Worm (Caenorhabditis elegans) whole organism, late embryonic: Measurements from ENCODE around the gene pqn-63.

ENCODE experiments used
- ama-1 ChIP-seq: fragments of 150-350 bp; optimal IDR thresholded peaks from 2 replicates; lab custom pipeline; 2014
- ceh-31 ChIP-seq: sonication (generic microtip); optimal IDR thresholded peaks from 2 replicates; lab custom pipeline; 2016; ENCODE audit warnings: missing genetic modification characterization, missing compliant biosample characterization
- elt-2 ChIP-seq: sonication (generic microtip); optimal IDR thresholded peaks from 2 replicates; lab custom pipeline; 2016; ENCODE audit warnings: missing genetic modification reagents, missing genetic modification characterization, missing compliant biosample characterization
- hlh-30 ChIP-seq: sonication (generic microtip); optimal IDR thresholded peaks from 2 replicates; lab custom pipeline; 2017; ENCODE audit warnings: antibody characterized with exemption, missing genetic modification characterization, missing compliant biosample characterization; ENCODE audit not compliant: insufficient read depth
- hlh-8 ChIP-seq: sonication (generic microtip); optimal IDR thresholded peaks from 2 replicates; lab custom pipeline; 2016; ENCODE audit warnings: missing genotype, missing genetic modification characterization, missing compliant biosample characterization
- nhr-11 ChIP-seq: fragments of 150-350 bp; optimal IDR thresholded peaks from 2 replicates; lab custom pipeline; 2014; ENCODE audit warnings: missing biosample characterization, missing genetic modification characterization
- npax-4 ChIP-seq: sonication (generic microtip); optimal IDR thresholded peaks from 2 replicates; lab custom pipeline; 2016; ENCODE audit warnings: missing genetic modification characterization, missing compliant biosample characterization
- pat-9 ChIP-seq: fragments of 200-800 bp; sonication (Bioruptor generic); optimal IDR thresholded peaks from 2 replicates; lab custom pipeline; 2018; ENCODE audit warnings: mild to moderate bottlenecking, missing genetic modification characterization, moderate library complexity, missing compliant biosample characterization
- pqm-1 ChIP-seq: sonication (generic microtip); optimal IDR thresholded peaks from 2 replicates; lab custom pipeline; 2016; ENCODE audit warnings: missing genetic modification characterization, missing compliant biosample characterization
- zip-5 ChIP-seq: sonication (generic microtip); optimal IDR thresholded peaks from 2 replicates; lab custom pipeline; 2016; ENCODE audit warnings: missing genetic modification characterization, missing compliant biosample characterization

- TF ChIP-seq ceh-31 (tag; lab: Kevin White, UChicago) = no peak
- TF ChIP-seq elt-2 (tag; lab: Kevin White, UChicago) = no peak
- TF ChIP-seq zip-5 = no peak
- TF ChIP-seq ama-1 (lab: Kevin White, UChicago) = no peak
- TF ChIP-seq pat-9 (tag; lab: Kevin White, UChicago) = no peak
- no peak for TF ChIP-seq hlh-30 (tag; lab: Kevin White, UChicago)
- TF ChIP-seq npax-4 = no peak
- TF ChIP-seq nhr-11 (tag; lab: Kevin White, UChicago) = no peak
- TF ChIP-seq hlh-8 (tag; lab: Kevin White, UChicago) = no peak
- no peak for TF ChIP-seq pqm-1 (tag; lab: Kevin White, UChicago)
These were observed 28.2 kb upstream of the pqn-63 start for ce11 chrV:9587619-9588018.
